Fruit fly (Drosophila melanogaster): ENCODE data around the gene cv.

Gene cv

dm6 chrX:5699824-5700498, 10.2 kb downstream of the cv start (continued):
- TF ChIP-seq bigmax (GFP tag; optimal IDR thresholded peaks at IDR 0.05) (no peak), CG16779 (GFP tag; IDR thresholded peaks at IDR 0.05) (no peak), zf30C (GFP tag; optimal IDR thresholded peaks at IDR 0.05) (no peak), CG6272 (GFP tag; IDR thresholded peaks at IDR 0.05) (no peak), mam (GFP tag; optimal IDR thresholded peaks at IDR 0.05) (peak; percentile 46), Elba2 (GFP tag; optimal IDR thresholded peaks at IDR 0.05) (no peak), CG11723 (GFP tag; optimal IDR thresholded peaks at IDR 0.05) (peak; percentile 26), CG14667 (GFP tag; IDR thresholded peaks at IDR 0.05) (no peak), unpg (GFP tag; optimal IDR thresholded peaks at IDR 0.05) (peak; percentile 80), CG4360 (GFP tag; IDR thresholded peaks at IDR 0.05) (peak; percentile 12; the same call in 1 of the 2 replicates), CG7357 (GFP tag; IDR thresholded peaks at IDR 0.05) (peak; percentile 51; the same call in 1 of the 3 replicates), ac (GFP tag; optimal IDR thresholded peaks at IDR 0.05) (no peak), caup (GFP tag; optimal IDR thresholded peaks at IDR 0.05; ENCODE audit: severe bottlenecking) (peak; percentile 28), Dll (GFP tag; IDR thresholded peaks at IDR 0.05; ENCODE audit: partially characterized antibody) (no peak), esg (GFP tag; conservative IDR thresholded peaks at IDR 0.05) (no peak; the same call in 1 of the 2 replicates), CG11085 (GFP tag; IDR thresholded peaks at IDR 0.05) (no peak), HLH4C (GFP tag; IDR thresholded peaks at IDR 0.05; ENCODE audit: partially characterized antibody) (0 out of 3 replicates have a peak, but pooled peaks have one; percentile 12), slbo (GFP tag; IDR thresholded peaks at IDR 0.05) (peak; percentile 53; the same call in 1 of the 2 replicates), sisA (GFP tag; IDR thresholded peaks at IDR 0.05) (peak; percentile 60), Tbp (GFP tag; optimal IDR thresholded peaks at IDR 0.05) (no peak), CG18764 (GFP tag; optimal IDR thresholded peaks at IDR 0.05) (peak; percentile 27), klu (GFP tag; IDR thresholded peaks at IDR 0.05) (no peak), gfzf (GFP tag; optimal IDR thresholded peaks at IDR 0.05) (no peak), row (GFP tag; IDR thresholded peaks at IDR 0.05) (peak; percentile 83), pzg (GFP tag; optimal IDR thresholded peaks at IDR 0.05) (no peak), B-H1 (GFP tag; IDR thresholded peaks at IDR 0.05) (peak; percentile 38; the same call in 1 of the 3 replicates), bbx (GFP tag; IDR thresholded peaks at IDR 0.05; ENCODE audit: partially characterized antibody) (no peak), Sin3A (optimal IDR thresholded peaks at IDR 0.05) (no peak), MESR4 (GFP tag; optimal IDR thresholded peaks at IDR 0.05) (no peak), H15 (GFP tag; IDR thresholded peaks at IDR 0.05) (peak; percentile 33; the same call in 1 of the 3 replicates), ewg (GFP tag; optimal IDR thresholded peaks at IDR 0.05) (peak; percentile 52), HLHmδ (GFP tag; optimal IDR thresholded peaks at IDR 0.05) (no peak), dimm (GFP tag; IDR thresholded peaks at IDR 0.05) (no peak), ab (GFP tag; optimal IDR thresholded peaks at IDR 0.05) (no peak), Asciz (GFP tag; optimal IDR thresholded peaks at IDR 0.05) (peak; percentile 66), Gsc (GFP tag; IDR thresholded peaks at IDR 0.05) (no peak), CG16813 (GFP tag; IDR thresholded peaks at IDR 0.05; ENCODE audit: partially characterized antibody) (no peak), Max (GFP tag; optimal IDR thresholded peaks at IDR 0.05) (peak; percentile 17), sr (GFP tag; IDR thresholded peaks at IDR 0.05) (peak; percentile 49), Lim3 (GFP tag; IDR thresholded peaks at IDR 0.05) (no peak), CG2712 (tag; optimal IDR thresholded peaks at IDR 0.05) (peak; percentile 75), CG3726 (GFP tag; IDR thresholded peaks at IDR 0.05) (peak; percentile 33; the same call in 1 of the 3 replicates), CG15011 (GFP tag; optimal IDR thresholded peaks at IDR 0.05) (peak; percentile 39), CG5245 (GFP tag; optimal IDR thresholded peaks at IDR 0.05) (peak; percentile 37), az2 (GFP tag; optimal IDR thresholded peaks at IDR 0.05) (peak; percentile 43), tna (GFP tag; IDR thresholded peaks at IDR 0.05; ENCODE audit: partially characterized antibody) (no peak), CG7928 (GFP tag; optimal IDR thresholded peaks at IDR 0.05) (no peak), al (GFP tag; IDR thresholded peaks at IDR 0.05) (0 out of 2 replicates have a peak, but pooled peaks have one; percentile 17), lola (GFP tag; optimal IDR thresholded peaks at IDR 0.05) (peak in 1 of 3 experiments; percentile 45), fd102C (GFP tag; optimal IDR thresholded peaks at IDR 0.05) (no peak)
